Fruit fly (Drosophila melanogaster): ENCODE results near the gene CG32262.
A peak's percentile ranks its signal among the peaks of the same experiment; 100 is the strongest.

The CG32262 gene

dm6 chr3L:3824790-3825484 is 14.9 kb upstream of the CG32262 start, which contains the start of gene Rdh (continued):
- TF ChIP-seq corto (GFP tag; optimal IDR thresholded peaks at IDR 0.05) (no peak), p53 (GFP tag; optimal IDR thresholded peaks at IDR 0.05) (no peak), CG1024 (GFP tag; IDR thresholded peaks at IDR 0.05) (no peak), CG43689 (GFP tag; IDR thresholded peaks at IDR 0.05) (no peak), Doc3 (GFP tag; IDR thresholded peaks at IDR 0.05; ENCODE audit: partially characterized antibody) (peak; percentile 45; the same call in 1 of the 3 replicates), Aef1 (GFP tag; IDR thresholded peaks at IDR 0.05) (peak; percentile 62), crp (GFP tag; optimal IDR thresholded peaks at IDR 0.05) (peak in 1 of 2 experiments; percentile 20), CG14710 (tag; optimal IDR thresholded peaks at IDR 0.05) (peak; percentile 76), CG17912 (GFP tag; optimal IDR thresholded peaks at IDR 0.05) (no peak), sens (GFP tag) (peak; percentile 94), H15 (GFP tag; IDR thresholded peaks at IDR 0.05) (no peak), CG18599 (GFP tag; optimal IDR thresholded peaks at IDR 0.05) (peak; percentile 96), CG31224 (GFP tag; IDR thresholded peaks at IDR 0.05) (peak; percentile 15; the same call in 1 of the 2 replicates), pum (GFP tag; optimal IDR thresholded peaks at IDR 0.05) (peak; percentile 7), CG9727 (GFP tag; optimal IDR thresholded peaks at IDR 0.05) (peak; percentile 85), Sox102F (GFP tag; optimal IDR thresholded peaks at IDR 0.05) (peak; percentile 77), Asciz (GFP tag; optimal IDR thresholded peaks at IDR 0.05) (peak; percentile 65), CG14667 (GFP tag; IDR thresholded peaks at IDR 0.05) (peak; percentile 45; the same call in 1 of the 2 replicates), z (GFP tag; IDR thresholded peaks at IDR 0.05) (no peak), D19A (tag; optimal IDR thresholded peaks at IDR 0.05) (peak; percentile 80), ham (GFP tag; IDR thresholded peaks at IDR 0.05) (no peak), trem (tag; optimal IDR thresholded peaks at IDR 0.05) (peak; percentile 62), CG7928 (GFP tag; optimal IDR thresholded peaks at IDR 0.05) (peak; percentile 14), schlank (tag; optimal IDR thresholded peaks at IDR 0.05) (peak; percentile 51), grn (GFP tag; optimal IDR thresholded peaks at IDR 0.05) (no peak), NC2α (GFP tag; optimal IDR thresholded peaks at IDR 0.05) (no peak), CG9609 (GFP tag; optimal IDR thresholded peaks at IDR 0.05) (no peak), Nf-YB (GFP tag; optimal IDR thresholded peaks at IDR 0.05) (peak; percentile 60), CG4730 (GFP tag; IDR thresholded peaks at IDR 0.05) (peak; percentile 50; the same call in 1 of the 2 replicates), E2f1 (GFP tag; IDR thresholded peaks at IDR 0.05) (no peak), CG7987 (GFP tag; optimal IDR thresholded peaks at IDR 0.05) (peak; percentile 15), pan (optimal IDR thresholded peaks at IDR 0.05) (no peak), pan (GFP tag; optimal IDR thresholded peaks at IDR 0.05 in 1 of 2, IDR thresholded peaks at IDR 0.05 in 1 of 2) (peak in 1 of 2 experiments; percentile 19), slp2 (GFP tag; optimal IDR thresholded peaks at IDR 0.05) (no peak), Dip3 (GFP tag; optimal IDR thresholded peaks at IDR 0.05) (peak; percentile 32), croc (GFP tag; conservative IDR thresholded peaks at IDR 0.05) (peak; percentile 54; the same call in 2 of the 3 replicates), jumu (GFP tag; optimal IDR thresholded peaks at IDR 0.05) (no peak), gsb (GFP tag; IDR thresholded peaks at IDR 0.05) (no peak), CG8281 (tag; optimal IDR thresholded peaks at IDR 0.05) (peak; percentile 41), tgo (GFP tag; IDR thresholded peaks at IDR 0.05) (peak; percentile 68), CG12236 (GFP tag; optimal IDR thresholded peaks at IDR 0.05) (no peak), wor (GFP tag; IDR thresholded peaks at IDR 0.05) (peak; percentile 45), Ets65A (GFP tag) (peak; percentile 9), CG14441 (GFP tag; IDR thresholded peaks at IDR 0.05) (peak; percentile 61), Blimp-1 (GFP tag; optimal IDR thresholded peaks at IDR 0.05) (peak; percentile 79), Hmr (GFP tag; optimal IDR thresholded peaks at IDR 0.05) (peak; percentile 93), NC2β (GFP tag; optimal IDR thresholded peaks at IDR 0.05) (no peak), ssp (GFP tag; IDR thresholded peaks at IDR 0.05) (peak; percentile 62), CG11085 (GFP tag; IDR thresholded peaks at IDR 0.05) (no peak), CG31441 (GFP tag; IDR thresholded peaks at IDR 0.05) (peak; percentile 74)
